Worm (Caenorhabditis elegans) whole organism, L1 larva: ENCODE data around the gene F27C8.3.

Experiments used
- C16A3.4 ChIP-seq: fragments of 150-350 bp; optimal IDR thresholded peaks from 2 replicates; lab custom pipeline; 2014; ENCODE audit warnings: missing biosample characterization, missing genetic modification characterization
- C34B4.2 ChIP-seq: sonication (generic microtip); optimal IDR thresholded peaks from 2 replicates; lab custom pipeline; 2017; ENCODE audit warnings: mild to moderate bottlenecking, missing genetic modification characterization, missing compliant biosample characterization
- alr-1 ChIP-seq: fragments of 200-800 bp; sonication (Bioruptor generic); optimal IDR thresholded peaks from 2 replicates; lab custom pipeline; 2018; ENCODE audit warnings: borderline replicate concordance, mild to moderate bottlenecking, missing genetic modification characterization, missing compliant biosample characterization
- aly-2 ChIP-seq: fragments of 150-350 bp; optimal IDR thresholded peaks from 2 replicates; lab custom pipeline; 2014; ENCODE audit warnings: missing biosample characterization, missing genetic modification characterization
- ama-1 ChIP-seq: fragments of 150-350 bp; optimal IDR thresholded peaks from 2 replicates; lab custom pipeline; 2014
- blmp-1 ChIP-seq: fragments of 150-350 bp; optimal IDR thresholded peaks from 2 replicates; lab custom pipeline; 2014; ENCODE audit warnings: missing biosample characterization, missing genetic modification characterization
- ceh-8 ChIP-seq: fragments of 200-800 bp; sonication (Bioruptor generic); optimal IDR thresholded peaks from 2 replicates; lab custom pipeline; 2018; ENCODE audit warnings: mild to moderate bottlenecking, missing genetic modification characterization, moderate library complexity, missing compliant biosample characterization
- ceh-82 ChIP-seq, 3 experiments: fragments of 150-350 bp in 1 of 3; sonication (generic microtip) in 2 of 3; optimal IDR thresholded peaks; 2 replicates each; lab custom pipeline; 2014 to 2017; ENCODE audit warnings: missing biosample characterization in 3 of 3, missing genetic modification characterization in 3 of 3
- ces-1 ChIP-seq: fragments of 150-350 bp; optimal IDR thresholded peaks from 2 replicates; lab custom pipeline; 2014; ENCODE audit warnings: missing biosample characterization, missing genetic modification reagents, missing genetic modification characterization
- dpl-1 ChIP-seq, 3 experiments: fragments of 150-350 bp in 2 of 3; sonication (generic microtip) in 1 of 3; optimal IDR thresholded peaks; 2 replicates each; lab custom pipeline; 2014 to 2017; ENCODE audit warnings: missing biosample characterization in 3 of 3, missing genetic modification characterization in 3 of 3, missing genetic modification reagents in 3 of 3
- efl-1 ChIP-seq, 4 experiments: fragments of 150-350 bp; optimal IDR thresholded peaks in 3 of 4; peaks in 1 of 4; 1 replicate in 1 of 4; 2 replicates in 3 of 4; lab custom pipeline; 2014; ENCODE audit warnings: missing biosample characterization in 2 of 4, missing genetic modification characterization in 2 of 4, missing genetic modification reagents in 2 of 4
- egl-27 ChIP-seq, 2 experiments: fragments of 150-350 bp in 1 of 2; sonication (generic microtip); optimal IDR thresholded peaks; 3 replicates each; lab custom pipeline; 2017 to 2018; ENCODE audit warnings: missing biosample characterization in 2 of 2, missing genetic modification characterization in 2 of 2, missing genetic modification reagents in 2 of 2
- ets-5 ChIP-seq: fragments of 200-800 bp; sonication (Bioruptor generic); IDR thresholded peaks from 2 replicates; pipeline ENCODE4 v1.3.6; 2022; ENCODE audit warnings: missing genetic modification characterization, missing compliant biosample characterization
- fkh-10 ChIP-seq: sonication (generic microtip); optimal IDR thresholded peaks from 2 replicates; lab custom pipeline; 2017; ENCODE audit warnings: missing biosample characterization, missing genetic modification reagents, missing genetic modification characterization
- fkh-4 ChIP-seq: sonication (generic microtip); optimal IDR thresholded peaks from 2 replicates; lab custom pipeline; 2016; ENCODE audit warnings: missing compliant biosample characterization, missing genetic modification characterization, borderline replicate concordance
- fkh-8 ChIP-seq: sonication (generic microtip); optimal IDR thresholded peaks from 2 replicates; lab custom pipeline; 2016; ENCODE audit warnings: mild to moderate bottlenecking, missing genetic modification characterization, missing compliant biosample characterization
- fos-1 ChIP-seq: fragments of 150-350 bp; optimal IDR thresholded peaks from 2 replicates; lab custom pipeline; 2014; ENCODE audit warnings: missing biosample characterization, missing genetic modification characterization
- grh-1 ChIP-seq: fragments of 200-800 bp; sonication (Bioruptor generic); IDR thresholded peaks from 2 replicates; pipeline ENCODE4 v1.3.6; 2022; ENCODE audit warnings: missing genetic modification reagents, missing genetic modification characterization, missing compliant biosample characterization
- hlh-4 ChIP-seq: sonication (generic microtip); optimal IDR thresholded peaks from 2 replicates; lab custom pipeline; 2016; ENCODE audit warnings: mild to moderate bottlenecking, missing genetic modification characterization, missing compliant biosample characterization
- lin-13 ChIP-seq: fragments of 150-350 bp; optimal IDR thresholded peaks from 2 replicates; lab custom pipeline; 2014; ENCODE audit warnings: missing biosample characterization, missing genetic modification reagents, missing genetic modification characterization
- lin-14 ChIP-seq: fragments of 200-800 bp; sonication (Bioruptor generic); optimal IDR thresholded peaks from 2 replicates; lab custom pipeline; 2018; ENCODE audit warnings: mild to moderate bottlenecking, missing genetic modification characterization, moderate library complexity, missing compliant biosample characterization
- lir-3 ChIP-seq: sonication (generic microtip); optimal IDR thresholded peaks from 2 replicates; lab custom pipeline; 2016; ENCODE audit warnings: mild to moderate bottlenecking, missing genetic modification characterization, moderate library complexity, missing compliant biosample characterization; ENCODE audit not compliant: poor library complexity
- mdl-1 ChIP-seq, 2 experiments: fragments of 150-350 bp; optimal IDR thresholded peaks; 2 replicates each; lab custom pipeline; 2014 to 2017; ENCODE audit warnings: missing biosample characterization in 2 of 2, missing genetic modification characterization in 2 of 2, inconsistent platforms in 1 of 2
- mep-1 ChIP-seq: fragments of 150-350 bp; optimal IDR thresholded peaks from 2 replicates; lab custom pipeline; 2014; ENCODE audit warnings: missing biosample characterization, missing genetic modification characterization
- nhr-11 ChIP-seq: fragments of 150-350 bp; optimal IDR thresholded peaks from 2 replicates; lab custom pipeline; 2014; ENCODE audit warnings: missing biosample characterization, missing genetic modification characterization
- nhr-19 ChIP-seq: fragments of 200-800 bp; sonication (Bioruptor generic); conservative IDR thresholded peaks from 2 replicates; pipeline ENCODE4 v1.3.6; 2022; ENCODE audit warnings: missing genetic modification characterization, missing compliant biosample characterization
- nhr-90 ChIP-seq: sonication (generic microtip); optimal IDR thresholded peaks from 2 replicates; lab custom pipeline; 2016; ENCODE audit warnings: mild to moderate bottlenecking, missing genetic modification characterization, missing compliant biosample characterization; ENCODE audit not compliant: poor library complexity
- snu-23 ChIP-seq: sonication (generic microtip); optimal IDR thresholded peaks from 2 replicates; lab custom pipeline; 2016; ENCODE audit warnings: missing genetic modification characterization, missing compliant biosample characterization
- sox-4 ChIP-seq: sonication (generic microtip); optimal IDR thresholded peaks from 2 replicates; lab custom pipeline; 2016; ENCODE audit warnings: missing genetic modification characterization, missing compliant biosample characterization
- sptf-1 ChIP-seq: fragments of 150-350 bp; optimal IDR thresholded peaks from 2 replicates; lab custom pipeline; 2014; ENCODE audit warnings: missing biosample characterization, missing genetic modification characterization
- unc-130 ChIP-seq: fragments of 150-350 bp; optimal IDR thresholded peaks from 2 replicates; lab custom pipeline; 2017; ENCODE audit warnings: missing biosample characterization, missing genetic modification characterization, inconsistent platforms
- unc-62 ChIP-seq: fragments of 150-350 bp; optimal IDR thresholded peaks from 2 replicates; lab custom pipeline; 2014; ENCODE audit warnings: missing biosample characterization, missing genetic modification reagents, missing genetic modification characterization
- xbp-1 ChIP-seq: sonication (generic microtip); optimal IDR thresholded peaks from 2 replicates; lab custom pipeline; 2016; ENCODE audit warnings: missing genetic modification characterization, missing compliant biosample characterization
- zag-1 ChIP-seq: fragments of 150-350 bp; optimal IDR thresholded peaks from 2 replicates; lab custom pipeline; 2014; ENCODE audit warnings: missing biosample characterization, missing genetic modification characterization
- zip-4 ChIP-seq: fragments of 200-800 bp; sonication (Bioruptor generic); optimal IDR thresholded peaks from 2 replicates; lab custom pipeline; 2018; ENCODE audit warnings: mild to moderate bottlenecking, missing genetic modification characterization, moderate library complexity, missing compliant biosample characterization

The F27C8.3 gene

ce11 chrIV:9566505-9566904 is 29.2 kb downstream of the F27C8.3 start, which contains the start of gene lron-14:
Gene lron-14, minus strand, starts transcription at chrIV:9566605.
- TF ChIP-seq C16A3.4 (tag; lab: Kevin White, UChicago) (no peak), aly-2 (tag; lab: Kevin White, UChicago) (no peak), efl-1 (optimal IDR thresholded peaks at IDR 0.05; lab: Kevin White, UChicago) (no peak), efl-1 (GFP tag; optimal IDR thresholded peaks at IDR 0.05 in 1 of 2; lab: Kevin White, UChicago) (no peak), unc-130 (tag; lab: Kevin White, UChicago) (no peak), unc-62 (GFP tag; lab: Kevin White, UChicago) (no peak), grh-1 (GFP tag; lab: Robert Waterston, UW) (no peak), ama-1 (lab: Kevin White, UChicago) (no peak), C34B4.2 (tag; lab: Kevin White, UChicago) (no peak), fos-1 (tag; lab: Kevin White, UChicago) (no peak), egl-27 (tag; optimal IDR thresholded peaks at IDR 0.05; lab: Kevin White, UChicago) (no peak), ceh-82 (tag; optimal IDR thresholded peaks at IDR 0.05; lab: Kevin White, UChicago) (no peak), fkh-4 (tag; lab: Kevin White, UChicago) (no peak), sptf-1 (tag; lab: Kevin White, UChicago) (no peak)

DNA sequence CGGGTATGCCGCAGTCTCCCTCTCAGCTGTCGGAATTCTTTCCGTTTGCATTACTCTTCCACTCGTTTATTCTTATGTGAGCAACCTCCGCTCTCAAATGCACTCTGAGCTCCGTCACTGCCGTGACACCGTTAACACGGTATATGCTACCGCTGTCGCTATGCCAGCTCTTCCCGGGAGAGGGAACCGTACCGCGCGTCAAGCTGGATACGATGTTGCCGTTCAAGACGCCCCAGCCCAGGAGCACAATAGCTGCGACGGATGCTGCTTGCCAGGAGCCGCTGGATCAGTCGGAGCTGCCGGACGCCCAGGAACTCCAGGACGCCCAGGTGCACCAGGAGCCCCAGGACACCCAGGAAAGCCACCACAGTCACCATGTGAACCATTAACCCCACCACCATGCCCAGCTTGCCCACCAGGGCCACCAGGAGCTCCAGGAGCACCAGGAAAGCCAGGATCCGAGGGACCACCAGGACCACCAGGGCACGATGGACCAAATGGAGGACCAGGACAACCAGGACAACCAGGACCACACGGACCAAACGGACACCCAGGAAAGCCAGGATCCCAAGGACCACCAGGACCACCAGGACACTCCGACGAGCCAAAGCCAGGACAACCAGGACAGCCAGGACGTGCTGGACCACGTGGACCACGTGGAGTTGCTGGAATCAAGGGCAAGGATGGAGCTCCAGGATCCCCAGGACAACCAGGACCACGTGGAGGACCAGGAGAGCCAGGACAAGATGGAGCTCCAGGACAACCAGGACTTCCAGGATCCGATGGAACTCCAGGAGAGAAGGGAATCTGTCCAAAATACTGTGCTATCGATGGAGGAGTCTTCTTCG is 31.9 kb downstream of the F27C8.3 start:
- TF ChIP-seq grh-1 (GFP tag; lab: Robert Waterston, UW) (no peak), xbp-1 (tag; lab: Kevin White, UChicago) (no peak), ets-5 (GFP tag; lab: Robert Waterston, UW) (no peak), nhr-19 (no peak), zag-1 (tag; lab: Kevin White, UChicago) (no peak), nhr-90 (tag; lab: Kevin White, UChicago) (no peak), mep-1 (no peak), nhr-11 (no peak), snu-23 (GFP tag; lab: Kevin White, UChicago) (no peak), efl-1 (optimal IDR thresholded peaks at IDR 0.05; lab: Kevin White, UChicago) (no peak), efl-1 (GFP tag; optimal IDR thresholded peaks at IDR 0.05 in 1 of 2; lab: Kevin White, UChicago) (no peak), fkh-4 (tag; lab: Kevin White, UChicago) (no peak)
- TF ChIP-seq, all 84 proteins: peak for 0

- TF ChIP-seq blmp-1 (tag; lab: Kevin White, UChicago) (peak; percentile 26), hlh-4 (tag; lab: Kevin White, UChicago) (no peak)
These were observed 32.6 kb downstream of the F27C8.3 start, which contains the start of gene col-122 for ce11 chrIV:9563079-9563478. Gene col-122, plus strand, starts transcription at chrIV:9563379.

ce11 chrIV:9545986-9546385 is 49.7 kb downstream of the F27C8.3 start, which contains the start of gene T05A1.5:
Gene T05A1.5, plus strand, starts transcription at chrIV:9546286.
- TF ChIP-seq unc-62 (GFP tag; lab: Kevin White, UChicago) (no peak), fkh-10 (no peak), ces-1 (GFP tag; lab: Kevin White, UChicago) (no peak), blmp-1 (tag; lab: Kevin White, UChicago) (no peak), fkh-4 (tag; lab: Kevin White, UChicago) (no peak), zip-4 (GFP tag; lab: Kevin White, UChicago) (no peak), lir-3 (tag; lab: Kevin White, UChicago) (no peak), ceh-8 (no peak), lin-13 (GFP tag; lab: Kevin White, UChicago) (no peak), C16A3.4 (tag; lab: Kevin White, UChicago) (no peak), mdl-1 (tag; optimal IDR thresholded peaks at IDR 0.05; lab: Kevin White, UChicago) (no peak), sox-4 (tag; lab: Kevin White, UChicago) (no peak), dpl-1 (GFP tag; optimal IDR thresholded peaks at IDR 0.05; lab: Kevin White, UChicago) (no peak), fkh-8 (no peak), lin-14 (GFP tag; lab: Kevin White, UChicago) (no peak), alr-1 (tag; lab: Kevin White, UChicago) (no peak), aly-2 (tag; lab: Kevin White, UChicago) (no peak)
